Worm (Caenorhabditis elegans) whole organism, L2 larva: ENCODE measurements around the gene F44F4.3.
"Not testable (repeated sequence)": the region's sequence is repeated elsewhere in the genome, so short reads cannot be mapped to it uniquely, and the experiment has no call there.

Experiments used
- C34F6.9 ChIP-seq: fragments of 150-350 bp; optimal IDR thresholded peaks from 2 replicates; lab custom pipeline; 2014; ENCODE audit warnings: missing biosample characterization, missing genetic modification characterization
- F13H6.1 ChIP-seq: sonication (generic microtip); optimal IDR thresholded peaks from 2 replicates; lab custom pipeline; 2016; ENCODE audit warnings: missing genetic modification characterization, missing compliant biosample characterization
- R02D3.7 ChIP-seq: fragments of 150-350 bp; optimal IDR thresholded peaks from 2 replicates; lab custom pipeline; 2014; ENCODE audit warnings: missing biosample characterization, missing genetic modification characterization
- Y55F3AM.14 ChIP-seq: fragments of 200-800 bp; sonication (Bioruptor generic); optimal IDR thresholded peaks from 2 replicates; lab custom pipeline; 2018; ENCODE audit warnings: mild to moderate bottlenecking, missing genetic modification characterization, missing compliant biosample characterization
- ZK546.5 ChIP-seq: sonication (generic microtip); optimal IDR thresholded peaks from 2 replicates; lab custom pipeline; 2017; ENCODE audit warnings: missing biosample characterization, missing genetic modification characterization
- alr-1 ChIP-seq: fragments of 150-350 bp; optimal IDR thresholded peaks from 2 replicates; lab custom pipeline; 2014; ENCODE audit warnings: missing biosample characterization, missing genetic modification characterization
- aly-2 ChIP-seq: fragments of 150-350 bp; optimal IDR thresholded peaks from 2 replicates; lab custom pipeline; 2014; ENCODE audit warnings: missing biosample characterization, missing genetic modification characterization
- ama-1 ChIP-seq: fragments of 150-350 bp; optimal IDR thresholded peaks from 2 replicates; lab custom pipeline; 2018; ENCODE audit warnings: inconsistent platforms
- blmp-1 ChIP-seq: sonication (generic microtip); optimal IDR thresholded peaks from 2 replicates; lab custom pipeline; 2017; ENCODE audit warnings: missing genetic modification characterization, mild to moderate bottlenecking, missing compliant biosample characterization, antibody characterized with exemption, moderate library complexity; ENCODE audit not compliant: insufficient read depth
- ceh-16 ChIP-seq: fragments of 150-350 bp; optimal IDR thresholded peaks from 2 replicates; lab custom pipeline; 2014; ENCODE audit warnings: missing biosample characterization, missing genetic modification characterization
- crh-2 ChIP-seq: sonication (generic microtip); optimal IDR thresholded peaks from 2 replicates; lab custom pipeline; 2017; ENCODE audit warnings: missing biosample characterization, missing genetic modification characterization
- dmd-4 ChIP-seq: sonication (generic microtip); optimal IDR thresholded peaks from 2 replicates; lab custom pipeline; 2017; ENCODE audit warnings: missing biosample characterization, missing genetic modification characterization
- egl-27 ChIP-seq: sonication (generic microtip); optimal IDR thresholded peaks from 3 replicates; lab custom pipeline; 2017; ENCODE audit warnings: missing biosample characterization, missing genetic modification reagents, missing genetic modification characterization
- elt-1 ChIP-seq: fragments of 150-350 bp; optimal IDR thresholded peaks from 2 replicates; lab custom pipeline; 2014; ENCODE audit warnings: missing biosample characterization, missing genetic modification characterization
- elt-3 ChIP-seq: sonication (generic microtip); optimal IDR thresholded peaks from 2 replicates; lab custom pipeline; 2017; ENCODE audit warnings: missing biosample characterization, missing genetic modification characterization
- fos-1 ChIP-seq: fragments of 150-350 bp; optimal IDR thresholded peaks from 2 replicates; lab custom pipeline; 2014; ENCODE audit warnings: missing biosample characterization, missing genetic modification characterization
- gmeb-1 ChIP-seq: fragments of 150-350 bp; optimal IDR thresholded peaks from 2 replicates; lab custom pipeline; 2014; ENCODE audit warnings: missing biosample characterization, missing genetic modification characterization
- lin-11 ChIP-seq: fragments of 150-350 bp; sonication (generic microtip); optimal IDR thresholded peaks from 2 replicates; lab custom pipeline; 2014; ENCODE audit warnings: missing biosample characterization, missing genetic modification characterization, inconsistent platforms, mixed read lengths
- lin-13 ChIP-seq: fragments of 150-350 bp; optimal IDR thresholded peaks from 2 replicates; lab custom pipeline; 2014; ENCODE audit warnings: missing biosample characterization, missing genetic modification reagents, missing genetic modification characterization
- lsy-2 ChIP-seq, 2 experiments: fragments of 150-350 bp in 1 of 2; sonication (generic microtip) in 1 of 2; optimal IDR thresholded peaks; 2 replicates each; lab custom pipeline; 2014 to 2017; ENCODE audit warnings: missing biosample characterization in 2 of 2, missing genetic modification characterization in 2 of 2
- mbf-1 ChIP-seq: sonication (generic microtip); optimal IDR thresholded peaks from 2 replicates; lab custom pipeline; 2017; ENCODE audit warnings: missing biosample characterization, missing genetic modification characterization
- nhr-10 ChIP-seq: sonication (generic microtip); optimal IDR thresholded peaks from 2 replicates; lab custom pipeline; 2017; ENCODE audit warnings: missing biosample characterization, missing genetic modification characterization
- nhr-11 ChIP-seq: fragments of 150-350 bp; optimal IDR thresholded peaks from 2 replicates; lab custom pipeline; 2014; ENCODE audit warnings: missing biosample characterization, missing genetic modification characterization
- nhr-12 ChIP-seq: fragments of 150-350 bp; optimal IDR thresholded peaks from 2 replicates; lab custom pipeline; 2014; ENCODE audit warnings: missing biosample characterization, missing genetic modification characterization
- nhr-129 ChIP-seq: fragments of 150-350 bp; optimal IDR thresholded peaks from 2 replicates; lab custom pipeline; 2014; ENCODE audit warnings: missing biosample characterization, missing genetic modification characterization
- nhr-21 ChIP-seq: fragments of 150-350 bp; optimal IDR thresholded peaks from 2 replicates; lab custom pipeline; 2014; ENCODE audit warnings: missing biosample characterization, missing genetic modification characterization
- nhr-23 ChIP-seq: fragments of 150-350 bp; optimal IDR thresholded peaks from 2 replicates; lab custom pipeline; 2014; ENCODE audit warnings: missing biosample characterization, missing genetic modification reagents, missing genetic modification characterization
- nhr-237 ChIP-seq: fragments of 150-350 bp; optimal IDR thresholded peaks from 2 replicates; lab custom pipeline; 2014; ENCODE audit warnings: missing biosample characterization, missing genetic modification characterization
- peb-1 ChIP-seq: fragments of 150-350 bp; optimal IDR thresholded peaks from 2 replicates; lab custom pipeline; 2014; ENCODE audit warnings: missing biosample characterization, missing genetic modification characterization
- sem-4 ChIP-seq: fragments of 150-350 bp; optimal IDR thresholded peaks from 2 replicates; lab custom pipeline; 2014; ENCODE audit warnings: missing biosample characterization, missing genetic modification reagents, missing genetic modification characterization
- sma-3 ChIP-seq: sonication (generic microtip); optimal IDR thresholded peaks from 2 replicates; lab custom pipeline; 2016; ENCODE audit warnings: missing genetic modification reagents, missing genetic modification characterization, missing compliant biosample characterization
- sma-9 ChIP-seq, 2 experiments: fragments of 150-350 bp in 1 of 2; sonication (generic microtip) in 1 of 2; optimal IDR thresholded peaks; 2 replicates each; lab custom pipeline; 2014 to 2016; ENCODE audit warnings: missing genetic modification characterization in 2 of 2, mild to moderate bottlenecking in 1 of 2, missing biosample characterization in 1 of 2, missing compliant biosample characterization in 1 of 2, missing genetic modification reagents in 1 of 2, moderate library complexity in 1 of 2
- snpc-4 ChIP-seq: fragments of 150-350 bp; optimal IDR thresholded peaks from 2 replicates; lab custom pipeline; 2014; ENCODE audit warnings: missing biosample characterization, missing genetic modification characterization
- unc-39 ChIP-seq: fragments of 150-350 bp; optimal IDR thresholded peaks from 2 replicates; lab custom pipeline; 2014; ENCODE audit warnings: missing biosample characterization, missing genetic modification characterization
- unc-55 ChIP-seq: fragments of 150-350 bp; sonication (generic microtip); optimal IDR thresholded peaks from 3 replicates; lab custom pipeline; 2014; ENCODE audit warnings: missing biosample characterization, missing genetic modification reagents, missing genetic modification characterization
- unc-62 ChIP-seq: fragments of 150-350 bp; optimal IDR thresholded peaks from 2 replicates; lab custom pipeline; 2014; ENCODE audit warnings: missing biosample characterization, missing genetic modification reagents, missing genetic modification characterization
- zag-1 ChIP-seq: fragments of 150-350 bp; optimal IDR thresholded peaks from 2 replicates; lab custom pipeline; 2014; ENCODE audit warnings: missing biosample characterization, missing genetic modification characterization
- ztf-1 ChIP-seq: fragments of 200-800 bp; sonication (Bioruptor generic); conservative IDR thresholded peaks from 2 replicates; pipeline ENCODE4 v1.3.6; 2022; ENCODE audit warnings: missing genetic modification characterization, missing compliant biosample characterization
- ztf-11 ChIP-seq: sonication (generic microtip); optimal IDR thresholded peaks from 2 replicates; lab custom pipeline; 2017; ENCODE audit warnings: missing biosample characterization, missing genetic modification characterization
- ztf-4 ChIP-seq: fragments of 150-350 bp; optimal IDR thresholded peaks from 2 replicates; lab custom pipeline; 2014; ENCODE audit warnings: missing biosample characterization, missing genetic modification characterization

The F44F4.3 gene

ce11 chrII:10924669-10925068 lies 39.0 kb upstream of the F44F4.3 start:
- TF ChIP-seq ztf-1 (GFP tag; lab: Robert Waterston, UW) (no peak), unc-62 (no peak), dmd-4 (no peak), sem-4 (tag; lab: Kevin White, UChicago) (no peak), nhr-12 (tag; lab: Kevin White, UChicago) (no peak), ZK546.5 (tag; lab: Kevin White, UChicago) (no peak), F13H6.1 (tag; lab: Kevin White, UChicago) (no peak), ceh-16 (no peak), C34F6.9 (no peak), crh-2 (tag; lab: Kevin White, UChicago) (peak; percentile 63), nhr-11 (tag; lab: Kevin White, UChicago) (no peak), zag-1 (no peak), nhr-21 (tag; lab: Kevin White, UChicago) (peak; percentile 17), lin-13 (GFP tag; lab: Kevin White, UChicago) (no peak), elt-1 (no peak), mbf-1 (tag; lab: Kevin White, UChicago) (no peak), blmp-1 (tag; lab: Kevin White, UChicago) (no peak), elt-3 (tag; lab: Kevin White, UChicago) (no peak), nhr-129 (no peak), sma-3 (GFP tag; lab: Kevin White, UChicago) (peak; percentile 59), nhr-10 (no peak), alr-1 (tag; lab: Kevin White, UChicago) (no peak), gmeb-1 (tag; lab: Kevin White, UChicago) (peak; percentile 38), aly-2 (tag; lab: Kevin White, UChicago) (no peak), nhr-23 (tag; lab: Kevin White, UChicago) (no peak), snpc-4 (tag; lab: Kevin White, UChicago) (no peak), sma-9 (GFP tag; optimal IDR thresholded peaks at IDR 0.05; lab: Kevin White, UChicago) (peak; percentile 82), sma-9 (tag; optimal IDR thresholded peaks at IDR 0.05; lab: Kevin White, UChicago) (no peak), egl-27 (tag; lab: Kevin White, UChicago) (no peak), fos-1 (tag; lab: Kevin White, UChicago) (peak; percentile 96), ztf-4 (tag; lab: Kevin White, UChicago) (no peak), unc-55 (GFP tag; lab: Kevin White, UChicago) (no peak), ama-1 (lab: Kevin White, UChicago) (no peak), peb-1 (no peak), R02D3.7 (tag; lab: Kevin White, UChicago) (no peak), unc-39 (tag; lab: Kevin White, UChicago) (no peak), lin-11 (tag; lab: Kevin White, UChicago) (no peak), Y55F3AM.14 (GFP tag; lab: Kevin White, UChicago) (no peak), ztf-11 (tag; lab: Kevin White, UChicago) (no peak), lsy-2 (tag; optimal IDR thresholded peaks at IDR 0.05; lab: Kevin White, UChicago) (peak in 1 of 2 experiments; percentile 36), nhr-237 (tag; lab: Kevin White, UChicago) (no peak)

DNA sequence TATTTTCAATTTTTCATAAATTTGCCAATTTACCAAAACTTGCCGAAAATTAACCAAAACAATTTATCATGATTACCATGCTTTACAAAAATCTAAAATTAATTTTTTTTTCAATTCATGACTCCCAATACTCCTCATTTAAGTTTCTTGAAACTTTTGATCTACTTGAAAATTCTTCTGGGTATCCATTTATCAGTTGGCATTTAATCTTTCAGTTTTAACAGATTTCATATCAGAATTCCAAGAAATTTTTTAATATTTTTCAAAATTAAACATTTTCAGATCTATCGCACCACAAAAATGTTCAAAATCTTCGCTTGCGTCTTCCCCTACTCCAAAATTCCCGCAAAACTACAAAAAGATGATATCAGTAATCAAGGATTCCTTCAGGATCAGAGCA lies 38.2 kb upstream of the F44F4.3 start, which contains the start of gene Y19D2B.2:
Y19D2B.2 (plus strand) TSS at position 301 of the 400 bp plus-strand sequence.
- TF ChIP-seq nhr-129: no peak

ce11 chrII:10922874-10923273 lies 37.2 kb upstream of the F44F4.3 start, which contains the start of gene Y19D2B.1:
Gene Y19D2B.1 (minus strand): TSS chrII:10922974.
- TF ChIP-seq fos-1 (tag; lab: Kevin White, UChicago); snpc-4 (tag; lab: Kevin White, UChicago); elt-1: not testable (repeated sequence)
